Worm (Caenorhabditis elegans): ENCODE measurements around the gene snx-14.
A peak's percentile ranks its signal among the peaks of the same experiment; 100 is the strongest.

Gene snx-14

DNA sequence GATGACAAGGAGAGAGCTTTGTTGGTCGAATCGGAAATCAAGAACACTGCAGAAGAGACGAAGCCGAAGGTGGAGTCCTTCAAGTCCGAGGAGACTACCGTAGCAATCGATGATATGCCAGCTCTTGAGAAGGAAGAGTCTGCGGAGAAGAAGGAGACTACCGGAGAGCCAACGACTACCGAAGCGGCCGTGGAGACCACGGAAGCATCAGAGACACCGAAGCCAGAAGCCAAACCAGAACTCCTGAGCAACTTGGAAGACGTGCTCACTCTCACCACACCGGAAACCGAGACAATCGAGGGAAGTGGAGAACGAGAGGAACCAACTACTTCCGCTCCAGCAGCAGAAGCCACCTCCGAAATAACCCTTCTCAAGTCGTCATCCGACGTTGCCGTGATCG lies 46.9 kb downstream of the snx-14 start:
- TF ChIP-seq egl-18 (GFP tag; IDR thresholded peaks at IDR 0.05) (no peak), nfya-2 (GFP tag; IDR thresholded peaks at IDR 0.05) (0 out of 2 replicates have a peak, but pooled peaks have one; percentile 11), zfh-2 (GFP tag; conservative IDR thresholded peaks at IDR 0.05) (peak; percentile 62)

- no peak for TF ChIP-seq Y56A3A.18 (GFP tag; IDR thresholded peaks at IDR 0.05)
- TF ChIP-seq F55B11.4 (tag; optimal IDR thresholded peaks at IDR 0.05; ENCODE audit: borderline replicate concordance, insufficient read depth): no peak
- no peak for TF ChIP-seq hrde-1 (tag; optimal IDR thresholded peaks at IDR 0.05; ENCODE audit: borderline replicate concordance)
- TF ChIP-seq mes-4 (tag; optimal IDR thresholded peaks at IDR 0.05): no peak
- TF ChIP-seq lin-54 (GFP tag; optimal IDR thresholded peaks at IDR 0.05): no peak
- TF ChIP-seq egrh-3 (GFP tag; IDR thresholded peaks at IDR 0.05): no peak
- TF ChIP-seq ztf-6 (GFP tag; IDR thresholded peaks at IDR 0.05): no peak
- no peak for TF ChIP-seq Y53G8AR.9 (GFP tag; conservative IDR thresholded peaks at IDR 0.05)
- TF ChIP-seq F39B2.1 (GFP tag; IDR thresholded peaks at IDR 0.05): no peak
- no peak for TF ChIP-seq Y79H2A.3 (GFP tag; conservative IDR thresholded peaks at IDR 0.05)
- TF ChIP-seq ets-4 (GFP tag; optimal IDR thresholded peaks at IDR 0.05): no peak
- no peak for TF ChIP-seq lin-35 (GFP tag; optimal IDR thresholded peaks at IDR 0.05)
- TF ChIP-seq F57C9.4 (tag; optimal IDR thresholded peaks at IDR 0.05): no peak
- no peak for TF ChIP-seq bed-1 (GFP tag; IDR thresholded peaks at IDR 0.05)
- no peak for TF ChIP-seq madf-6 (GFP tag; IDR thresholded peaks at IDR 0.05)
- TF ChIP-seq nfyb-1 (GFP tag; IDR thresholded peaks at IDR 0.05): no peak
- TF ChIP-seq sea-2 (GFP tag; IDR thresholded peaks at IDR 0.05): no peak
- no peak for TF ChIP-seq die-1 (tag; optimal IDR thresholded peaks at IDR 0.05)
- TF ChIP-seq F10E7.11 (tag; optimal IDR thresholded peaks at IDR 0.05): no peak
Measured at ce11 chrII:13481781-13482455, 49.1 kb downstream of the snx-14 start, which contains the start of gene E01G4.6. Gene E01G4.6 (plus strand): TSS chrII:13482405.

- TF ChIP-seq hrde-1 (tag; optimal IDR thresholded peaks at IDR 0.05; ENCODE audit: borderline replicate concordance) (no peak), dpff-1 (tag; optimal IDR thresholded peaks at IDR 0.05) (no peak), madf-3 (GFP tag; IDR thresholded peaks at IDR 0.05) (no peak), him-1 (tag; optimal IDR thresholded peaks at IDR 0.05) (no peak), unc-62 (GFP tag; optimal IDR thresholded peaks at IDR 0.05) (no peak), nhr-120 (GFP tag; IDR thresholded peaks at IDR 0.05) (no peak), snpc-3.4 (tag; optimal IDR thresholded peaks at IDR 0.05) (no peak), ztf-22 (GFP tag; optimal IDR thresholded peaks at IDR 0.05) (no peak), ztf-18 (tag; optimal IDR thresholded peaks at IDR 0.05) (no peak), sptf-2 (GFP tag; optimal IDR thresholded peaks at IDR 0.05) (no peak), let-526 (GFP tag; IDR thresholded peaks at IDR 0.05) (no peak), F55B11.4 (tag; optimal IDR thresholded peaks at IDR 0.05; ENCODE audit: borderline replicate concordance, insufficient read depth) (no peak), attf-3 (GFP tag; conservative IDR thresholded peaks at IDR 0.05) (no peak), tbx-9 (tag; optimal IDR thresholded peaks at IDR 0.05; ENCODE audit: borderline replicate concordance) (no peak), tbp1 (GFP tag; optimal IDR thresholded peaks at IDR 0.05) (no peak), lsy-27 (tag; optimal IDR thresholded peaks at IDR 0.05; ENCODE audit: borderline replicate concordance, insufficient read depth) (no peak), zfh-2 (GFP tag; conservative IDR thresholded peaks at IDR 0.05) (no peak), nfya-2 (GFP tag; IDR thresholded peaks at IDR 0.05) (no peak)
Measured at ce11 chrII:13479424-13479823, 51.6 kb downstream of the snx-14 start.
